Fruit fly (Drosophila melanogaster) whole organism, pupa: ENCODE data around the gene CG7579.
A peak's percentile ranks its signal among the peaks of the same experiment; 100 is the strongest.

ENCODE experiments used
- CG10348 ChIP-seq: fragments of 200-800 bp; sonication (Bioruptor generic); IDR thresholded peaks from 2 replicates; pipeline ENCODE4 v1.3.6; 2022; ENCODE audit warnings: missing biosample characterization, missing genetic modification characterization
- CG13204 ChIP-seq: fragments of 200-800 bp; sonication (Bioruptor generic); optimal IDR thresholded peaks from 2 replicates; lab custom pipeline; 2018; ENCODE audit warnings: missing biosample characterization, mild to moderate bottlenecking, missing genetic modification characterization, moderate library complexity
- CG14655 ChIP-seq: fragments of 200-800 bp; sonication (Bioruptor generic); optimal IDR thresholded peaks from 3 replicates; lab custom pipeline; 2017; ENCODE audit warnings: mild to moderate bottlenecking, missing biosample characterization, missing genetic modification reagents, missing genetic modification characterization
- CG15710 ChIP-seq: fragments of 200-800 bp; sonication (Bioruptor generic); optimal IDR thresholded peaks from 2 replicates; lab custom pipeline; 2018; ENCODE audit warnings: missing biosample characterization, mild to moderate bottlenecking, missing genetic modification characterization, moderate library complexity
- CG17806 ChIP-seq: fragments of 200-800 bp; sonication (Bioruptor generic); optimal IDR thresholded peaks from 2 replicates; lab custom pipeline; 2018; ENCODE audit warnings: missing biosample characterization, mild to moderate bottlenecking, missing genetic modification characterization, moderate library complexity
- CG34367 ChIP-seq: fragments of 200-800 bp; sonication (Bioruptor generic); optimal IDR thresholded peaks from 2 replicates; lab custom pipeline; 2018; ENCODE audit warnings: missing biosample characterization, mild to moderate bottlenecking, missing genetic modification characterization
- D1 ChIP-seq: fragments of 200-800 bp; sonication (Bioruptor generic); optimal IDR thresholded peaks from 2 replicates; lab custom pipeline; 2018; ENCODE audit warnings: missing biosample characterization, mild to moderate bottlenecking, missing genetic modification characterization, moderate library complexity
- Ets98B ChIP-seq: fragments of 200-800 bp; sonication (Bioruptor generic); IDR thresholded peaks from 2 replicates; pipeline ENCODE4 v1.3.6; 2022; ENCODE audit warnings: missing biosample characterization, missing genetic modification characterization
- Pif1B ChIP-seq: fragments of 200-800 bp; sonication (Bioruptor generic); optimal IDR thresholded peaks from 3 replicates; lab custom pipeline; 2016; ENCODE audit warnings: missing biosample characterization, missing genetic modification characterization
- rn ChIP-seq: fragments of 200-800 bp; sonication (Bioruptor generic); IDR thresholded peaks from 2 replicates; pipeline ENCODE4 v1.3.6; 2022; ENCODE audit warnings: missing biosample characterization, missing genetic modification characterization

dm6 chr3L:15700338-15700966, 17.2 kb upstream of the CG7579 start:
- peak; percentile 73 for TF ChIP-seq CG14655
- TF ChIP-seq CG13204 (GFP tag; lab: Kevin White, UChicago), result no peak
- TF ChIP-seq Ets98B, result no peak
- TF ChIP-seq D1 (tag; lab: Kevin White, UChicago), result peak; percentile 85
- no peak for TF ChIP-seq rn (GFP tag; lab: Robert Waterston, UW)
- TF ChIP-seq CG15710 (tag; lab: Kevin White, UChicago), result peak; percentile 80
- TF ChIP-seq CG34367 (tag; lab: Kevin White, UChicago), result peak; percentile 80
- TF ChIP-seq Pif1B (GFP tag; lab: Kevin White, UChicago), result peak; percentile 15
- TF ChIP-seq CG10348 (GFP tag; lab: Robert Waterston, UW), result no peak
- peak; percentile 83 for TF ChIP-seq CG17806 (tag; lab: Kevin White, UChicago)
